Worm (Caenorhabditis elegans): ENCODE data around the gene Y58A7A.1.

- TF ChIP-seq ztf-29 (GFP tag; IDR thresholded peaks at IDR 0.05) (no peak), T22C8.4 (GFP tag; IDR thresholded peaks at IDR 0.05) (no peak)
These were observed 49.8 kb upstream of the Y58A7A.1 start, which contains the start of gene C04F5.9 for ce11 chrV:5119109-5119508.
